Fruit fly (Drosophila melanogaster) S2 (cell line): Measurements from ENCODE around the gene CG14326.

Experiments
- CG8478 ChIP-seq: fragments of >200 bp; optimal IDR thresholded peaks from 2 replicates; lab custom pipeline; 2018
- CTCF ChIP-seq, 2 experiments: fragments of >200 bp; optimal IDR thresholded peaks; 2 replicates each; lab custom pipeline; 2018

Gene CG14326

dm6 chr3R:17618699-17619150 lies at the start of gene CG14326, which contains the start of gene CG14324:
CG14326 (plus strand) TSS chr3R:17619100.
CG14324 (minus strand) TSS chr3R:17618799.
- TF ChIP-seq CG8478 (lab: Kevin White, UChicago) (no peak), CTCF (optimal IDR thresholded peaks at IDR 0.05; lab: Kevin White, UChicago) (no peak)

dm6 chr3R:17583658-17584460 lies 35.0 kb upstream of the CG14326 start:
- TF ChIP-seq CTCF (optimal IDR thresholded peaks at IDR 0.05; lab: Kevin White, UChicago) = no peak

- TF ChIP-seq CG8478 (lab: Kevin White, UChicago) (no peak), CTCF (optimal IDR thresholded peaks at IDR 0.05; lab: Kevin White, UChicago) (no peak)
Observed at dm6 chr3R:17588805-17589204, 30.1 kb upstream of the CG14326 start.

dm6 chr3R:17591831-17592230 lies 27.1 kb upstream of the CG14326 start:
- no peak for TF ChIP-seq CTCF (optimal IDR thresholded peaks at IDR 0.05; lab: Kevin White, UChicago)
- TF ChIP-seq CG8478 (lab: Kevin White, UChicago) = no peak

dm6 chr3R:17593470-17593869 lies 25.4 kb upstream of the CG14326 start:
- TF ChIP-seq CG8478 (lab: Kevin White, UChicago) = no peak
- TF ChIP-seq CTCF (optimal IDR thresholded peaks at IDR 0.05; lab: Kevin White, UChicago) = no peak

- TF ChIP-seq CG8478 (lab: Kevin White, UChicago) (no peak), CTCF (optimal IDR thresholded peaks at IDR 0.05; lab: Kevin White, UChicago) (no peak)
Observed at dm6 chr3R:17594086-17594485, 24.8 kb upstream of the CG14326 start, which contains the start of gene Sgs5bis. Sgs5bis (plus strand) TSS chr3R:17594386.

dm6 chr3R:17595084-17595483 lies 23.8 kb upstream of the CG14326 start, which contains the start of gene Sgs5:
Sgs5 (plus strand) TSS chr3R:17595362.
- no peak for TF ChIP-seq CG8478 (lab: Kevin White, UChicago)
- TF ChIP-seq CTCF (optimal IDR thresholded peaks at IDR 0.05; lab: Kevin White, UChicago) = no peak

- TF ChIP-seq CTCF (optimal IDR thresholded peaks at IDR 0.05; lab: Kevin White, UChicago) = no peak
- TF ChIP-seq CG8478 (lab: Kevin White, UChicago) = no peak
Observed at dm6 chr3R:17596236-17596635, 22.7 kb upstream of the CG14326 start, which contains the start of gene CG7606. CG7606 (plus strand) TSS chr3R:17596536.

dm6 chr3R:17599695-17600094 lies 19.2 kb upstream of the CG14326 start:
- TF ChIP-seq CG8478 (lab: Kevin White, UChicago) (no peak), CTCF (optimal IDR thresholded peaks at IDR 0.05; lab: Kevin White, UChicago) (no peak)

- TF ChIP-seq CTCF (optimal IDR thresholded peaks at IDR 0.05; lab: Kevin White, UChicago) (no peak), CG8478 (lab: Kevin White, UChicago) (no peak)
Observed at dm6 chr3R:17601866-17602265, 17.0 kb upstream of the CG14326 start.

- TF ChIP-seq CTCF (optimal IDR thresholded peaks at IDR 0.05; lab: Kevin White, UChicago) (no peak), CG8478 (lab: Kevin White, UChicago) (no peak)
Observed at dm6 chr3R:17602974-17603373, 15.9 kb upstream of the CG14326 start.

- TF ChIP-seq CTCF (optimal IDR thresholded peaks at IDR 0.05; lab: Kevin White, UChicago) = peak in 1 of 2 experiments; percentile 23
- no peak for TF ChIP-seq CG8478 (lab: Kevin White, UChicago)
Observed at dm6 chr3R:17603717-17604116, 15.2 kb upstream of the CG14326 start.

dm6 chr3R:17604198-17604879 lies 14.6 kb upstream of the CG14326 start:
- TF ChIP-seq CTCF (optimal IDR thresholded peaks at IDR 0.05; lab: Kevin White, UChicago) = no peak
- no peak for TF ChIP-seq CG8478 (lab: Kevin White, UChicago)

dm6 chr3R:17604880-17605667 lies 13.8 kb upstream of the CG14326 start:
- TF ChIP-seq CTCF (optimal IDR thresholded peaks at IDR 0.05; lab: Kevin White, UChicago) = no peak
- no peak for TF ChIP-seq CG8478 (lab: Kevin White, UChicago)
